Worm (Caenorhabditis elegans) whole organism, late embryonic: Measurements from ENCODE around the gene F54F2.14.

Source experiments
- ama-1 ChIP-seq: fragments of 150-350 bp; optimal IDR thresholded peaks from 2 replicates; lab custom pipeline; 2014
- dve-1 ChIP-seq: sonication (generic microtip); optimal IDR thresholded peaks from 2 replicates; lab custom pipeline; 2017; ENCODE audit warnings: antibody characterized with exemption, mild to moderate bottlenecking, missing genetic modification characterization, missing compliant biosample characterization
- nfya-1 ChIP-seq: sonication (generic microtip); optimal IDR thresholded peaks from 2 replicates; lab custom pipeline; 2017; ENCODE audit warnings: missing genetic modification characterization, mild to moderate bottlenecking, missing compliant biosample characterization, antibody characterized with exemption, moderate library complexity
- sox-2 ChIP-seq: fragments of 200-800 bp; sonication (Bioruptor generic); IDR thresholded peaks from 2 replicates; pipeline ENCODE4 v1.3.6; 2022; ENCODE audit warnings: missing genetic modification reagents, missing genetic modification characterization, missing compliant biosample characterization

- TF ChIP-seq sox-2 (GFP tag; lab: Robert Waterston, UW) (no peak), ama-1 (lab: Kevin White, UChicago) (no peak), nfya-1 (tag; lab: Kevin White, UChicago) (no peak), dve-1 (tag; lab: Kevin White, UChicago) (no peak)
Observed at ce11 chrIII:8765030-8765429, 26.3 kb upstream of the F54F2.14 start.
